Worm (Caenorhabditis elegans): Measurements from ENCODE around the gene sri-63.

ce11 chrII:3296644-3297043, 9.5 kb downstream of the sri-63 start, which contains the start of gene btb-16:
- no peak for TF ChIP-seq T22C8.4 (GFP tag; IDR thresholded peaks at IDR 0.05)
- no peak for TF ChIP-seq ztf-29 (GFP tag; IDR thresholded peaks at IDR 0.05)
- TF ChIP-seq med-1 (GFP tag; optimal IDR thresholded peaks at IDR 0.05; ENCODE audit: insufficient read depth) = no peak
- no peak for TF ChIP-seq ref-1 (GFP tag; conservative IDR thresholded peaks at IDR 0.05)
- no peak for TF ChIP-seq flt-1 (GFP tag; IDR thresholded peaks at IDR 0.05)
